Fruit fly (Drosophila melanogaster) whole organism, pupa: ENCODE data around the gene vas.

ENCODE experiments used
- CG10348 ChIP-seq: fragments of 200-800 bp; sonication (Bioruptor generic); IDR thresholded peaks from 2 replicates; pipeline ENCODE4 v1.3.6; 2022; ENCODE audit warnings: missing biosample characterization, missing genetic modification characterization
- CG12605 ChIP-seq: fragments of 200-800 bp; sonication (Bioruptor generic); IDR thresholded peaks from 2 replicates; pipeline ENCODE4 v1.3.6; 2022; ENCODE audit warnings: missing biosample characterization, missing genetic modification characterization
- CG13204 ChIP-seq: fragments of 200-800 bp; sonication (Bioruptor generic); optimal IDR thresholded peaks from 2 replicates; lab custom pipeline; 2018; ENCODE audit warnings: missing biosample characterization, mild to moderate bottlenecking, missing genetic modification characterization, moderate library complexity
- CG14655 ChIP-seq: fragments of 200-800 bp; sonication (Bioruptor generic); optimal IDR thresholded peaks from 3 replicates; lab custom pipeline; 2017; ENCODE audit warnings: mild to moderate bottlenecking, missing biosample characterization, missing genetic modification reagents, missing genetic modification characterization
- CG15710 ChIP-seq: fragments of 200-800 bp; sonication (Bioruptor generic); optimal IDR thresholded peaks from 2 replicates; lab custom pipeline; 2018; ENCODE audit warnings: missing biosample characterization, mild to moderate bottlenecking, missing genetic modification characterization, moderate library complexity
- CG17806 ChIP-seq: fragments of 200-800 bp; sonication (Bioruptor generic); optimal IDR thresholded peaks from 2 replicates; lab custom pipeline; 2018; ENCODE audit warnings: missing biosample characterization, mild to moderate bottlenecking, missing genetic modification characterization, moderate library complexity
- CG32121 ChIP-seq: fragments of 200-800 bp; sonication (Bioruptor generic); IDR thresholded peaks from 2 replicates; pipeline ENCODE4 v1.3.6; 2022; ENCODE audit warnings: missing biosample characterization, missing genetic modification characterization
- CG34367 ChIP-seq: fragments of 200-800 bp; sonication (Bioruptor generic); optimal IDR thresholded peaks from 2 replicates; lab custom pipeline; 2018; ENCODE audit warnings: missing biosample characterization, mild to moderate bottlenecking, missing genetic modification characterization
- CG4496 ChIP-seq: fragments of 200-800 bp; sonication (Bioruptor generic); IDR thresholded peaks from 3 replicates; pipeline ENCODE4 v1.3.6; 2022; ENCODE audit warnings: missing biosample characterization, missing genetic modification characterization
- CG8159 ChIP-seq: fragments of 200-800 bp; sonication (Bioruptor generic); optimal IDR thresholded peaks from 3 replicates; lab custom pipeline; 2018; ENCODE audit warnings: missing biosample characterization, mild to moderate bottlenecking, missing genetic modification characterization, moderate library complexity
- CG8301 ChIP-seq: fragments of 200-800 bp; sonication (Bioruptor generic); optimal IDR thresholded peaks from 2 replicates; lab custom pipeline; 2018; ENCODE audit warnings: missing biosample characterization, mild to moderate bottlenecking, missing genetic modification characterization
- CG9948 ChIP-seq: fragments of 200-800 bp; sonication (Bioruptor generic); optimal IDR thresholded peaks from 2 replicates; lab custom pipeline; 2018; ENCODE audit warnings: missing biosample characterization, mild to moderate bottlenecking, missing genetic modification characterization, moderate library complexity
- D1 ChIP-seq: fragments of 200-800 bp; sonication (Bioruptor generic); optimal IDR thresholded peaks from 2 replicates; lab custom pipeline; 2018; ENCODE audit warnings: missing biosample characterization, mild to moderate bottlenecking, missing genetic modification characterization, moderate library complexity
- EcR ChIP-seq: fragments of 200-800 bp; sonication (Bioruptor generic); optimal IDR thresholded peaks from 3 replicates; lab custom pipeline; 2019; ENCODE audit warnings: missing biosample characterization, missing genetic modification characterization, mild to moderate bottlenecking, moderate library complexity, missing genetic modification reagents
- Ets98B ChIP-seq: fragments of 200-800 bp; sonication (Bioruptor generic); IDR thresholded peaks from 2 replicates; pipeline ENCODE4 v1.3.6; 2022; ENCODE audit warnings: missing biosample characterization, missing genetic modification characterization
- Pif1A ChIP-seq: fragments of 200-800 bp; sonication (Bioruptor generic); optimal IDR thresholded peaks from 3 replicates; lab custom pipeline; 2016; ENCODE audit warnings: missing biosample characterization, missing genetic modification characterization
- Pif1B ChIP-seq: fragments of 200-800 bp; sonication (Bioruptor generic); optimal IDR thresholded peaks from 3 replicates; lab custom pipeline; 2016; ENCODE audit warnings: missing biosample characterization, missing genetic modification characterization
- Snoo ChIP-seq: fragments of 200-800 bp; sonication (Bioruptor generic); optimal IDR thresholded peaks from 3 replicates; lab custom pipeline; 2017; ENCODE audit warnings: missing biosample characterization, mild to moderate bottlenecking, missing genetic modification characterization, inconsistent platforms
- fd96Ca ChIP-seq: fragments of 200-800 bp; sonication (Bioruptor generic); IDR thresholded peaks from 3 replicates; pipeline ENCODE4 v1.3.6; 2022; ENCODE audit warnings: missing biosample characterization, missing genetic modification characterization
- gl ChIP-seq: fragments of 200-800 bp; sonication (Bioruptor generic); optimal IDR thresholded peaks from 2 replicates; lab custom pipeline; 2018; ENCODE audit warnings: missing biosample characterization, mild to moderate bottlenecking, missing genetic modification characterization
- rn ChIP-seq: fragments of 200-800 bp; sonication (Bioruptor generic); IDR thresholded peaks from 2 replicates; pipeline ENCODE4 v1.3.6; 2022; ENCODE audit warnings: missing biosample characterization, missing genetic modification characterization

Gene vas

dm6 chr2L:15038339-15039308, 22.8 kb upstream of the vas start, which contains the start of gene CIAPIN1:
TSS of gene CIAPIN1 (minus strand) at chr2L:15038861.
- peak; percentile 67 for TF ChIP-seq EcR
- no peak for TF ChIP-seq fd96Ca

DNA sequence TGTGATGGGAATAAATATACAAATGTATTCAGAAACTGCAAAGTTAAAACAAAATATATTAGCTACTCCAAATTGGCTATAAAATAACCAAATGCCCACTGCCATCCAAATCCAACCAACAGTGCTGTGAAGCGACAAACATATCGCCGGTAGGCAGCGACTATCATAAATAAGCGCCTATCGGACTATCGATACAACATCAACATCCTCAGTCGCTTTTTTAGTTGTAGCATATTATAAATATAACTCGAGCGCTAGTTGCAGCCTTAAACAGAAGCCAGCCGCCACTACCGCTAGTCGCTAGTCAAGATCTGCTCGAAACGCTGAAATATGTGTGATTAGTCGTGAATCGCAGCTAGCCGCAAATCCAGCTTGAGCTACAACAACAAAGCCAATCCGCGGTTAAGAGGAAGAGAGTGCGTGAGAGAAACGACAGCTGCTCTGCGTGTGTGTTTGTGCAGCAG, 22.1 kb upstream of the vas start:
- TF ChIP-seq Pif1B, result no peak
- TF ChIP-seq CG4496 (GFP tag; lab: Robert Waterston, UW), result peak; percentile 42; the same call in 1 of the 3 replicates

DNA sequence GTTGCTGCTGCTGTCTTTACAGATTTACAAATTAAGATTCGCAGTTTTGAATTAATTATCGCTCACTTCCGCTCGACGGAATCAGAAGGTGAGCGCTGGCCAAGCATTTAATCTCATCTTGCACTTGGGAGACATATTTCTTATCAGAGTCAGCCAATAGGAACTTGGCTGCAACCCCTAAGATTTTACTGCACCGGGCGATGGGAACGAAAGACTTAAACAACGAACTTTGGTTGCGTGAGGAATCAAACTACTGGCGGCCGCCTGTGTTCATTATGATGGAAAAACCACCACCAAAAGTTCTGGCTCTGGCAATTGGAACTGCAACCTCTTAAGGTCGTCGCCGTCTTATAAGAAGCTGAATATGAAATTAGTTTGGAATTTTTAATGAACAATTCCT, 17.7 kb upstream of the vas start:
- TF ChIP-seq Ets98B (GFP tag; lab: Robert Waterston, UW) (no peak), CG32121 (no peak), fd96Ca (no peak), EcR (no peak), Snoo (no peak), CG4496 (GFP tag; lab: Robert Waterston, UW) (no peak)

DNA sequence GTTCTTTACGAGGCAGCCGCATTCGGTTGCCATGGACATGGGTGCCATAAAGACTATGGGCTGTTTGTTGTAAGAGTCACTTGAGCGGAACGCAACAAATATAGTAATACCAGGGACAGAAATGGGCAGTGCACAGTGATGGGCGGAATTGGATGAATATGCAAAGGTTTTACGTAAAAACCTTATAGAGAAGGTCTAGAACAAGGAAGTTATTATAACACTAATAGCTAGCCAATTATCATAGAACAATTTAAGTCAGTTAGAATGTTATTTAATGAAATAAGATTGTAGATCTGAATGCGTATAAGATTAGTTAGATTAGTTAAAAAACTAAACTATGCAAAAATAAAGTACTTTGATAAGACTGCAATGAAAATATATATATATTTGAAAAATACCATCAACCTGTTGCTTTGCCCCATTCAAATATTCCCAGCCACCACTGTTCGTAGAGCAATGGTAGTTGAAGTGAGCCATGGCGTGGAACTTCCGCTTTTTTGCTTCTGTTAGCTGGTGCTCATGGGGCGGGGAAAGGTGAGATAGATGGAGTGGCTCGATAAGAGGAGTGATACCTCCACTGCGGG, 8.6 kb upstream of the vas start:
- TF ChIP-seq CG32121, result no peak
- TF ChIP-seq Ets98B (GFP tag; lab: Robert Waterston, UW), result no peak
- no peak for TF ChIP-seq CG10348 (GFP tag; lab: Robert Waterston, UW)
- no peak for TF ChIP-seq CG12605
- TF ChIP-seq CG4496 (GFP tag; lab: Robert Waterston, UW), result 0 out of 3 replicates have a peak, but pooled peaks have one; percentile 22
- TF ChIP-seq, all 21 proteins: peak for 1

DNA sequence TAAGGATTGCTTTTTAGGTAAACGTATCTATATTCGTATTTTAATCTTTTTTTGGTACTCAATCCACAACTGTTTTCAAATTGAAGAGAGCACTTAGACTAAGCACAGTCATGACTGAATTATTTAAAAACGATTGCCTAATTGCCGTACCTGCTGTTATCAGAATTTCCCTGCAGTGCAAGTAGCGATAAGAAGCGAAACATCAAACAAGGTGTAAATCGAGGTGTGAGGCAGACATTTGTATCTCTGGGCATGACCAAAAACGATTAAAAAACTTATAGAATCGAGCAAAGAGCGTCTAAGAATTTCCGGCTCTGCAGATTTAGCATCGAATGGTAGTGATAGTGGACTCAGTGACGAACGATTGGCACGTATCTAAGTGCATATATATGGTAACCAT, 6.4 kb upstream of the vas start:
- TF ChIP-seq EcR (no peak), D1 (tag; lab: Kevin White, UChicago) (no peak), CG8301 (tag; lab: Kevin White, UChicago) (no peak), Pif1A (GFP tag; lab: Kevin White, UChicago) (no peak), CG34367 (tag; lab: Kevin White, UChicago) (no peak), CG17806 (tag; lab: Kevin White, UChicago) (no peak), Ets98B (GFP tag; lab: Robert Waterston, UW) (no peak), CG9948 (tag; lab: Kevin White, UChicago) (no peak), fd96Ca (no peak), Pif1B (no peak), CG14655 (GFP tag; lab: Kevin White, UChicago) (no peak), CG12605 (no peak), CG15710 (tag; lab: Kevin White, UChicago) (no peak), CG13204 (no peak), CG8159 (tag; lab: Kevin White, UChicago) (no peak)

dm6 chr2L:15056359-15057220, 4.9 kb upstream of the vas start:
- TF ChIP-seq EcR (no peak), Pif1B (peak; percentile 89), CG34367 (tag; lab: Kevin White, UChicago) (peak; percentile 60), Ets98B (GFP tag; lab: Robert Waterston, UW) (peak; percentile 72), CG17806 (tag; lab: Kevin White, UChicago) (peak; percentile 84), CG14655 (GFP tag; lab: Kevin White, UChicago) (peak; percentile 92), Snoo (peak; percentile 87), CG32121 (peak; percentile 83; the same call in 1 of the 2 replicates), CG12605 (peak; percentile 82), CG8159 (tag; lab: Kevin White, UChicago) (peak; percentile 93), CG4496 (GFP tag; lab: Robert Waterston, UW) (peak; percentile 88), CG13204 (peak; percentile 88), CG8301 (tag; lab: Kevin White, UChicago) (peak; percentile 89), CG15710 (tag; lab: Kevin White, UChicago) (peak; percentile 82), Pif1A (GFP tag; lab: Kevin White, UChicago) (peak; percentile 72), rn (GFP tag; lab: Robert Waterston, UW) (peak; percentile 54; the same call in 1 of the 2 replicates), CG10348 (GFP tag; lab: Robert Waterston, UW) (peak; percentile 17; the same call in 1 of the 2 replicates), CG9948 (tag; lab: Kevin White, UChicago) (peak; percentile 87), D1 (tag; lab: Kevin White, UChicago) (peak; percentile 80), gl (tag; lab: Kevin White, UChicago) (peak; percentile 68), fd96Ca (no peak)
